Fruit fly (Drosophila melanogaster) whole organism, adult: ENCODE measurements around the gene CG33639.

Experiments used
- CG11617 ChIP-seq: fragments of 200-800 bp; sonication (Bioruptor generic); optimal IDR thresholded peaks from 2 replicates; lab custom pipeline; 2017; ENCODE audit warnings: mild to moderate bottlenecking, missing biosample characterization, missing genetic modification reagents, missing genetic modification characterization
- CG12768 ChIP-seq: fragments of 200-800 bp; sonication (Bioruptor generic); optimal IDR thresholded peaks from 2 replicates; lab custom pipeline; 2017; ENCODE audit warnings: missing biosample characterization, missing genetic modification characterization, mild to moderate bottlenecking, moderate library complexity, missing genetic modification reagents
- CG14711 ChIP-seq: fragments of 200-800 bp; sonication (Bioruptor generic); optimal IDR thresholded peaks from 2 replicates; lab custom pipeline; 2018; ENCODE audit warnings: missing biosample characterization, mild to moderate bottlenecking, missing genetic modification characterization, moderate library complexity
- CG1620 ChIP-seq: fragments of 200-800 bp; sonication (Bioruptor generic); optimal IDR thresholded peaks from 2 replicates; lab custom pipeline; 2016; ENCODE audit warnings: missing biosample characterization, missing genetic modification characterization
- CG33017 ChIP-seq: fragments of 200-800 bp; sonication (Bioruptor generic); optimal IDR thresholded peaks from 2 replicates; lab custom pipeline; 2018; ENCODE audit warnings: missing biosample characterization, mild to moderate bottlenecking, missing genetic modification characterization, moderate library complexity
- CG5204 ChIP-seq: fragments of 200-800 bp; sonication (Bioruptor generic); optimal IDR thresholded peaks from 2 replicates; lab custom pipeline; 2016; ENCODE audit warnings: missing biosample characterization, missing genetic modification characterization
- CG7045 ChIP-seq: fragments of 200-800 bp; sonication (Bioruptor generic); optimal IDR thresholded peaks from 2 replicates; lab custom pipeline; 2017; ENCODE audit warnings: missing biosample characterization, mild to moderate bottlenecking, missing genetic modification characterization
- CG7101 ChIP-seq: fragments of 200-800 bp; sonication (Bioruptor generic); optimal IDR thresholded peaks from 2 replicates; lab custom pipeline; 2018; ENCODE audit warnings: missing biosample characterization, mild to moderate bottlenecking, missing genetic modification characterization, moderate library complexity
- Clk ChIP-seq: fragments of 200-800 bp; sonication (Bioruptor generic); optimal IDR thresholded peaks from 2 replicates; lab custom pipeline; 2017; ENCODE audit warnings: missing biosample characterization, missing genetic modification characterization
- Crg-1 ChIP-seq: fragments of 200-800 bp; sonication (Bioruptor generic); optimal IDR thresholded peaks from 2 replicates; lab custom pipeline; 2016; ENCODE audit warnings: missing biosample characterization, missing genetic modification characterization
- Hr96 ChIP-seq: fragments of 200-800 bp; sonication (Bioruptor generic); optimal IDR thresholded peaks from 2 replicates; lab custom pipeline; 2016; ENCODE audit warnings: missing biosample characterization, missing genetic modification characterization
- Mnt ChIP-seq: fragments of 200-800 bp; sonication (Bioruptor generic); optimal IDR thresholded peaks from 2 replicates; lab custom pipeline; 2016; ENCODE audit warnings: missing biosample characterization, mild to moderate bottlenecking, missing genetic modification characterization
- bab1 ChIP-seq: fragments of 200-800 bp; sonication (Bioruptor generic); optimal IDR thresholded peaks from 3 replicates; lab custom pipeline; 2019; ENCODE audit warnings: missing biosample characterization, mild to moderate bottlenecking, missing genetic modification characterization, moderate library complexity
- cic ChIP-seq: fragments of 200-800 bp; sonication (Bioruptor generic); optimal IDR thresholded peaks from 2 replicates; lab custom pipeline; 2017; ENCODE audit warnings: missing biosample characterization, mild to moderate bottlenecking, missing genetic modification characterization, moderate library complexity
- cnc ChIP-seq, 2 experiments: fragments of >200 bp; optimal IDR thresholded peaks; 2 replicates each; lab custom pipeline; 2017
- kay ChIP-seq: fragments of 200-800 bp; sonication (Bioruptor generic); peaks from one replicate; lab custom pipeline; 2016; ENCODE audit warnings: missing biosample characterization, missing genetic modification characterization, borderline replicate concordance
- ovo ChIP-seq: fragments of 200-800 bp; sonication (Bioruptor generic); optimal IDR thresholded peaks from 2 replicates; lab custom pipeline; 2016; ENCODE audit warnings: missing biosample characterization, missing genetic modification characterization
- pad ChIP-seq: fragments of 200-800 bp; sonication (Bioruptor generic); optimal IDR thresholded peaks from 3 replicates; lab custom pipeline; 2017; ENCODE audit warnings: missing biosample characterization, missing genetic modification characterization, mild to moderate bottlenecking, moderate library complexity, missing genetic modification reagents
- tj ChIP-seq: fragments of 200-800 bp; sonication (Bioruptor generic); optimal IDR thresholded peaks from 3 replicates; lab custom pipeline; 2017; ENCODE audit warnings: missing biosample characterization, mild to moderate bottlenecking, missing genetic modification characterization, moderate library complexity
- toe ChIP-seq: fragments of 200-800 bp; sonication (Bioruptor generic); optimal IDR thresholded peaks from 2 replicates; lab custom pipeline; 2016; ENCODE audit warnings: missing biosample characterization, missing genetic modification characterization

Gene CG33639

DNA sequence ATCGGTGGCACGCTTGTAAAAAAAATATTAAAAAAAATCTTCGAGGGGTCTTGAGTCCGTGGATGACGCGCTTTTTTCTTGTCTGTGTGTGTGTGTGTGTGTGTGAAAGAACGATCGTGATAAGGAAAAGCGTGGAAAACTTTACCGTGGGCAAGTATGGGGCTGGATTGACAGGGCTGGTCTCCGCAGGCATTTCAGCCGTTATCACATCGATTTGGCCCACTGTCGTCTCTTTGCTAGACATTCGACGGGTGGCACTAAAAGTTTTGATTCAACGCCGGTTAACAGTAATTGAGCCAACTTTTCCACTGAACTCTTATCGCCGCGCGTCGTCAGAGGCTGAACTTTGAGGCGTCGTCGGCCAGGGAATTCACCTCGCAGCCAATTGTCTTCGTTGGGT lies 21.0 kb upstream of the CG33639 start:
- no peak for TF ChIP-seq CG7101
- TF ChIP-seq bab1 (GFP tag; lab: Kevin White, UChicago): no peak
- no peak for TF ChIP-seq cic (GFP tag; lab: Kevin White, UChicago)
- no peak for TF ChIP-seq kay
- no peak for TF ChIP-seq CG12768 (GFP tag; lab: Kevin White, UChicago)
- no peak for TF ChIP-seq CG11617 (GFP tag; lab: Kevin White, UChicago)
- TF ChIP-seq pad (GFP tag; lab: Kevin White, UChicago): no peak
- no peak for TF ChIP-seq CG1620
- TF ChIP-seq toe: no peak
- TF ChIP-seq CG14711 (tag; lab: Kevin White, UChicago): no peak
- TF ChIP-seq CG5204: no peak
- TF ChIP-seq CG33017: no peak
- no peak for TF ChIP-seq tj (GFP tag; lab: Kevin White, UChicago)

DNA sequence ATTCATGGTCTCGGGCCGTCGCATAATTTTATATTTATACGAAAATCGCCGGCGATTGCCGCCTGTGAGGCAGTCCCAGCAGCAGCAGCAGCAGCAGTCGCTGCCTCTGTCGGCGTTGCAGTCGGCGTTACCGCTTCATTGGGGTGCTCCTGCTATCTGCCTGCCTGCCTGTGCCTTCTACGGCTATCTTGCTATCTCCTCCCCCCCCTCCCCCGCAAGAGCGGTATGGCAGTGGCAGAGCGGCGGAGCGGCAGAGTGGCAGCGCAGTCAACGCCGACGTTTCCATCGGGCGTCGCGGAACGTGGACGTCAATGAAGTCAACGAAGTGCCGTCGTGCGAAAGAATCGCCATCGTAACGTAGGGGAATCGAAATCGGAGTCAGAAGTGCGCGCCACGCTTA lies 19.3 kb upstream of the CG33639 start:
- no peak for TF ChIP-seq CG11617 (GFP tag; lab: Kevin White, UChicago)
- no peak for TF ChIP-seq Hr96 (GFP tag; lab: Kevin White, UChicago)
- no peak for TF ChIP-seq toe
- no peak for TF ChIP-seq CG7101
- no peak for TF ChIP-seq CG5204
- TF ChIP-seq bab1 (GFP tag; lab: Kevin White, UChicago): no peak

DNA sequence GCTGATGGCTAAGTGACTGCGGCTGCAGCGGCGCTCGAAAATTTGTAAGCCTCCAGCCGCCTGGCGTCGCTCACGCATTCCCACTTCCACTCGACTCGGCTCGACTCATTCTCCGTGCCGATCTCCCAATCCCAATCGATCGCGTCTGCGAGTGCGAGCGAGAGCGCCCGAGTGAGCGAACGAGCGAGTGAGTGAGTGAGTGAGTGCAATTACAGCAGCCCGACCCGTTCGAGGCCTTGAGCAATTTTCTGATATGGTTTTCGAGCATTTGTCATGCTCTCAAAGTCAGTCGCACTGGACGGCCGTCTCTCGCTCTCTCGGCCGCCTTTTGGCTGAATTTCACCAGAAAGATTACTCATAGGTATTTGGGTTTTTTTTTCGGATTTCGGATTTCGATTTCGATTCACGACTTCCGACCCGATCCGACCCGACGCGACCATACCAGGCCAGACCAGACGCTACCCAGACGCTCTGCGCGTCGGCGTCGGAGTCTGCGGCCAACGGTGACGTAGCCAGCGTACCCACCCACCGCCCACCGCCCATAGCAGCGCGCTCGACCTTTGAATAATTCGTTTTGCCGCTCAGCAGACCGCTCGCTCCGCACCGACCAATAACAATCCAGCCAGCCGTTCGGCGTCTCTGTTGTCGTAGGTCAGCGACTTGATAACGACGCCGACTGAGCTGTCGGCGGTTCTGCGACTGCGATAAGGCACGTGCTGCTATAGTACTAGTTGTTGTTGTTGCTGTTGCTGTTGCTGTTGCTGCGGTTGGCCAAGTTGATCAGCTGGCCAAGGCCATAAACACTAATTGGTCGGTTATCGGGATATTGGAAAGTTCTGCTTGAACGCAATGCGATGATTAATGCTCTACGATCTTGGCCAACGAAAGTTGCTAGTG lies 17.7 kb upstream of the CG33639 start:
- TF ChIP-seq CG5204 (no peak), ovo (GFP tag; lab: Kevin White, UChicago) (no peak), CG12768 (GFP tag; lab: Kevin White, UChicago) (no peak), CG11617 (GFP tag; lab: Kevin White, UChicago) (no peak), CG33017 (no peak), CG7045 (GFP tag; lab: Kevin White, UChicago) (no peak), CG14711 (tag; lab: Kevin White, UChicago) (no peak), kay (no peak), pad (GFP tag; lab: Kevin White, UChicago) (no peak), CG1620 (no peak), toe (no peak), tj (GFP tag; lab: Kevin White, UChicago) (no peak), cnc (optimal IDR thresholded peaks at IDR 0.05; lab: Kevin White, UChicago) (no peak)

DNA sequence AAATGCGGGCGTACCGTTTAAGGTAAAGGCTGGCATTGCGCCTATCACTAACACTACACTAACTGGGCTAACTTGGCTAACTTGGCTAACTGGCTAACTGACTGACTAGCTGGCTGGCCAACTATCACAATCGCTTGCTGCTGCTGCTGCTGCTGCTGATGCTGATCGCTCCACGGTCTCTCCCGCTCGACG lies 17.2 kb upstream of the CG33639 start, which contains the start of gene upd2:
Gene upd2, minus strand, starts transcription at position 101 of the 192 bp plus-strand sequence.
- no peak for TF ChIP-seq CG5204
- no peak for TF ChIP-seq CG7045 (GFP tag; lab: Kevin White, UChicago)
- no peak for TF ChIP-seq CG14711 (tag; lab: Kevin White, UChicago)
- no peak for TF ChIP-seq CG33017
- TF ChIP-seq cic (GFP tag; lab: Kevin White, UChicago): no peak
- TF ChIP-seq kay: no peak
- no peak for TF ChIP-seq ovo (GFP tag; lab: Kevin White, UChicago)
- no peak for TF ChIP-seq CG11617 (GFP tag; lab: Kevin White, UChicago)
- TF ChIP-seq CG1620: no peak
- TF ChIP-seq toe: no peak
- TF ChIP-seq pad (GFP tag; lab: Kevin White, UChicago): no peak
- TF ChIP-seq Hr96 (GFP tag; lab: Kevin White, UChicago): no peak
- no peak for TF ChIP-seq Clk
- no peak for TF ChIP-seq CG7101
- TF ChIP-seq Crg-1 (GFP tag; lab: Kevin White, UChicago): no peak
- no peak for TF ChIP-seq cnc (optimal IDR thresholded peaks at IDR 0.05; lab: Kevin White, UChicago)

DNA sequence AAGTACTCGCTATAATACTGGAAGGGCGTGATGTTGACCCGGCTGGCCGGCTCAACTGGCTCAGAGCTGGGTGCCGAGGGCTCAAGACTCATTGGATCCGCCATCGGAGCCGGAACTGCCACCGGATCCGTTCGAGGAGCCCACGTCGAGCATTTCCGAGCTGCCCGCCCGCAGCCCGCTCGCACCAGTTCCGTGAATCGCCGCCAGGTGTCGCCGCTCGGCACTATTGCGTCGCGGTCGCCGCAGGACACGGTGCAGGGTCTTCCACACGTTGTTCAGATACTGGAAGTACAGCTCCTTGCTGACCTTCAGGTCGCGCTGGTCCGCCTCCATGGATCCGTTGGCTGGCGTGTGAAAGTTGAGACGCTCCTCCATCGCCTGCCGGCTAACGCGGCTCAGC lies 15.4 kb upstream of the CG33639 start:
- TF ChIP-seq bab1 (GFP tag; lab: Kevin White, UChicago): no peak
- no peak for TF ChIP-seq Mnt (GFP tag; lab: Kevin White, UChicago)
- no peak for TF ChIP-seq ovo (GFP tag; lab: Kevin White, UChicago)
- TF ChIP-seq toe: no peak
- TF ChIP-seq Crg-1 (GFP tag; lab: Kevin White, UChicago): no peak
- no peak for TF ChIP-seq tj (GFP tag; lab: Kevin White, UChicago)
- no peak for TF ChIP-seq CG11617 (GFP tag; lab: Kevin White, UChicago)
- no peak for TF ChIP-seq Hr96 (GFP tag; lab: Kevin White, UChicago)
- TF ChIP-seq CG7101: no peak
- no peak for TF ChIP-seq Clk
- TF ChIP-seq CG12768 (GFP tag; lab: Kevin White, UChicago): no peak
- no peak for TF ChIP-seq CG33017
- no peak for TF ChIP-seq CG1620
- no peak for TF ChIP-seq CG5204
- no peak for TF ChIP-seq pad (GFP tag; lab: Kevin White, UChicago)
- TF ChIP-seq cnc (optimal IDR thresholded peaks at IDR 0.05; lab: Kevin White, UChicago): no peak

DNA sequence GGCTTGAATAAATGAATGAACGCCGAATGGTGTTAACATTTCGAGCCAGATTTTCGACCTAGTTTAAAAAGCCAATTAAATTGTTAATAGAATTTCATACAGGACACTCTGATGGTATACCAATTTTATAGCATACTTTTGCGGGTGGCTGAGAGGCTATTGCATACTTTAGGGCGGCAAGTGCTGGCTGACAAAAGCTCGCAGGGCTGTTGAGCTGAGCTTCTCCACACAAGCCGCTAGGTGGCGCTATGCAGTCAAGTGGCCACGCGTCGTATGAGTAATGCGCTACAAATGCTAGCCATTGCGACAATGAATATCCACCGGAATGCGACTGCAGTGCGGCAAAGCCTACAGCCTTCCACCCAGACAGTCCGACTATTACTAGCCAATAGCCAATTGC lies 13.4 kb upstream of the CG33639 start:
- TF ChIP-seq Crg-1 (GFP tag; lab: Kevin White, UChicago) (no peak), bab1 (GFP tag; lab: Kevin White, UChicago) (peak; percentile 51), CG5204 (no peak), toe (no peak), Clk (no peak)

DNA sequence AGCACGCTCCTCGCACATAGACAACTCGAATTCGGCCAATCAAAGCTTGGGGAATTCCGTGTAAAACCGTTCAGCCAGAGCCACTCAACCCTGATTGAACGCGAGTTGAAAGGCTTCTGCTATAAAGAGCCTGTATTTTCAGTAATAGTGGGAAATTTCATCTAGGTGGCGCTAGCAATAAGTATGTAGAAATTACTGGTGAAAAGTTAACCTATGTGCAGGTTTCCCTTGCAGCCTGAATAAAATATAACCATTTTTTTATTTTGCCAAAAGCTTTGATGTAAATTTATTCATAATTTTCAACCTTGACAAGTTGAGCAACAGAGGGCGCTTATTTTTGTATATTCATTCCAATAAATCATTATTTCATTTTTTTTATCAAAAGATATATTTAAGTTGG lies 12.6 kb upstream of the CG33639 start:
- TF ChIP-seq CG14711 (tag; lab: Kevin White, UChicago) (no peak), CG12768 (GFP tag; lab: Kevin White, UChicago) (no peak), CG7101 (no peak), CG5204 (no peak), Crg-1 (GFP tag; lab: Kevin White, UChicago) (no peak), Mnt (GFP tag; lab: Kevin White, UChicago) (no peak), bab1 (GFP tag; lab: Kevin White, UChicago) (no peak), CG1620 (no peak), cnc (optimal IDR thresholded peaks at IDR 0.05; lab: Kevin White, UChicago) (no peak), Clk (no peak), CG7045 (GFP tag; lab: Kevin White, UChicago) (no peak), CG11617 (GFP tag; lab: Kevin White, UChicago) (no peak), CG33017 (no peak), kay (no peak), tj (GFP tag; lab: Kevin White, UChicago) (no peak), cic (GFP tag; lab: Kevin White, UChicago) (no peak)
